Worm (Caenorhabditis elegans): ENCODE measurements around the gene pcyt-2.2.

DNA sequence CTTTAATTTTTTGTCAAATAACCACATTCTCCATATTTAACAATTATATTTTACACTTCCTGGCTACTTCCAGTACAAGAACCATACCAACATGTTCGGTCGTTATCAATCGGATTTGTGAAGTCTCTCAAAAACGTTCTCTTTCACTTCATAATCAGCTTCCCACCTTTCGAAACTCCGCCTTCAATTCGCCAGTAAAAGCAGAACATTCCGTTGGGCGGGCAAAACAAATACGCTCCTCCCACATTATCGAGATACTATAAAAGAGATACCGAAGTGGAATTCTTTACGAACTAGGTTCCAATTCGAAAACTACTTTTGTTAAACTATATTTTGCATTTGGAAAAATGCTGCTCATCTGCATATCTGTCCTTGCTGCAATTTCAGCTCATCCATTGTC, 46.4 kb downstream of the pcyt-2.2 start, which contains the start of gene zig-3:
- TF ChIP-seq ceh-2 (tag; optimal IDR thresholded peaks at IDR 0.05) (no peak), ama-1 (optimal IDR thresholded peaks at IDR 0.05) (no peak), pqm-1 (tag; optimal IDR thresholded peaks at IDR 0.05) (no peak), ceh-6 (GFP tag; optimal IDR thresholded peaks at IDR 0.05) (no peak), tbx-7 (tag; optimal IDR thresholded peaks at IDR 0.05) (no peak), unc-42 (tag; optimal IDR thresholded peaks at IDR 0.05) (no peak), sox-4 (tag; optimal IDR thresholded peaks at IDR 0.05) (no peak), ceh-31 (tag; optimal IDR thresholded peaks at IDR 0.05) (no peak), fkh-6 (tag; optimal IDR thresholded peaks at IDR 0.05) (no peak), odd-2 (tag; optimal IDR thresholded peaks at IDR 0.05) (no peak), ceh-18 (tag; optimal IDR thresholded peaks at IDR 0.05) (no peak), ceh-9 (tag; optimal IDR thresholded peaks at IDR 0.05) (no peak), F13H6.1 (tag; optimal IDR thresholded peaks at IDR 0.05) (no peak), nfya-1 (tag; optimal IDR thresholded peaks at IDR 0.05) (no peak)
